Worm (Caenorhabditis elegans): ENCODE results near the gene C01G5.3.

- no peak for TF ChIP-seq nhr-10 (tag; optimal IDR thresholded peaks at IDR 0.05)
- no peak for TF ChIP-seq lsy-2 (tag; optimal IDR thresholded peaks at IDR 0.05)
- no peak for TF ChIP-seq aha-1 (tag)
- TF ChIP-seq unc-39 (tag; optimal IDR thresholded peaks at IDR 0.05) = no peak
- TF ChIP-seq dve-1 (tag; optimal IDR thresholded peaks at IDR 0.05; ENCODE audit: insufficient read depth) = no peak
- TF ChIP-seq zag-1 (tag; optimal IDR thresholded peaks at IDR 0.05) = no peak
Observed at ce11 chrIV:6517859-6518258, 18.1 kb upstream of the C01G5.3 start, which contains the start of gene C01G5.7.

Measured in whole organism, L4 larva.